Fruit fly (Drosophila melanogaster): ENCODE data around the gene CG14422.

dm6 chrX:2990952-2991351 is 47.8 kb downstream of the CG14422 start:
- TF ChIP-seq CG8478 (optimal IDR thresholded peaks at IDR 0.05): no peak
- TF ChIP-seq CTCF (optimal IDR thresholded peaks at IDR 0.05): no peak

Data from S2 (cell line).